Fruit fly (Drosophila melanogaster): ENCODE data around the gene FMRFaR.

FMRFaR gene

dm6 chr3L:3060054-3060979 is 58.8 kb downstream of the FMRFaR start (continued):
- TF ChIP-seq B-H2 (GFP tag; optimal IDR thresholded peaks at IDR 0.05) (peak; percentile 91), CG30431 (GFP tag; optimal IDR thresholded peaks at IDR 0.05) (peak; percentile 98), NfI (GFP tag; optimal IDR thresholded peaks at IDR 0.05) (peak; percentile 97), CkIIα-i1 (GFP tag; IDR thresholded peaks at IDR 0.05) (peak; percentile 98), H2.0 (GFP tag; IDR thresholded peaks at IDR 0.05) (peak; percentile 99), CG12744 (GFP tag; optimal IDR thresholded peaks at IDR 0.05) (peak; percentile 98), jing (GFP tag; optimal IDR thresholded peaks at IDR 0.05) (peak; percentile 98), vfl (GFP tag; optimal IDR thresholded peaks at IDR 0.05) (peak; percentile 98), grau (tag; optimal IDR thresholded peaks at IDR 0.05) (peak; percentile 97), ken (GFP tag; IDR thresholded peaks at IDR 0.05) (peak; percentile 100), MESR4 (GFP tag; optimal IDR thresholded peaks at IDR 0.05) (peak; percentile 66), yki (optimal IDR thresholded peaks at IDR 0.05) (no peak), Camta (GFP tag; optimal IDR thresholded peaks at IDR 0.05) (peak; percentile 98), B-H1 (GFP tag; IDR thresholded peaks at IDR 0.05) (peak; percentile 99), Dll (GFP tag; IDR thresholded peaks at IDR 0.05; ENCODE audit: partially characterized antibody) (0 out of 4 replicates have a peak, but pooled peaks have one; percentile 38), row (GFP tag; IDR thresholded peaks at IDR 0.05) (peak; percentile 99), zfh2 (GFP tag; optimal IDR thresholded peaks at IDR 0.05) (peak; percentile 99), kay (GFP tag; optimal IDR thresholded peaks at IDR 0.05) (peak; percentile 97), bigmax (GFP tag; optimal IDR thresholded peaks at IDR 0.05) (peak; percentile 63), CG11247 (GFP tag; IDR thresholded peaks at IDR 0.05) (peak; percentile 99), CG16815 (GFP tag; optimal IDR thresholded peaks at IDR 0.05) (peak; percentile 99), CG12769 (tag; optimal IDR thresholded peaks at IDR 0.05) (peak; percentile 99), CG13424 (tag; optimal IDR thresholded peaks at IDR 0.05) (peak; percentile 97), sr (GFP tag; IDR thresholded peaks at IDR 0.05) (peak; percentile 100), Ssrp (tag; optimal IDR thresholded peaks at IDR 0.05) (peak; percentile 97), ranshi (GFP tag; IDR thresholded peaks at IDR 0.05) (peak; percentile 100), CG30020 (tag; optimal IDR thresholded peaks at IDR 0.05) (peak; percentile 76), phol (tag; optimal IDR thresholded peaks at IDR 0.05) (peak; percentile 97), Ada2b (GFP tag; IDR thresholded peaks at IDR 0.05) (peak; percentile 99), Six4 (GFP tag; optimal IDR thresholded peaks at IDR 0.05) (peak; percentile 96), CHES-1-like (GFP tag; optimal IDR thresholded peaks at IDR 0.05) (peak; percentile 99), CG9932 (GFP tag; IDR thresholded peaks at IDR 0.05) (peak; percentile 99), tin (GFP tag; optimal IDR thresholded peaks at IDR 0.05) (peak; percentile 99), danr (GFP tag; IDR thresholded peaks at IDR 0.05) (peak; percentile 98), CG32772 (GFP tag; IDR thresholded peaks at IDR 0.05) (peak; percentile 99), Deaf1 (tag; optimal IDR thresholded peaks at IDR 0.05) (peak; percentile 79), Max (GFP tag; optimal IDR thresholded peaks at IDR 0.05) (peak; percentile 96), al (GFP tag; IDR thresholded peaks at IDR 0.05) (peak; percentile 99), CG14014 (GFP tag; IDR thresholded peaks at IDR 0.05) (peak; percentile 99), CG1233 (GFP tag; optimal IDR thresholded peaks at IDR 0.05) (peak; percentile 98), Ptx1 (GFP tag; IDR thresholded peaks at IDR 0.05) (peak; percentile 100), tll (GFP tag; optimal IDR thresholded peaks at IDR 0.05) (peak in 1 of 2 experiments; percentile 32), E2f1 (GFP tag; IDR thresholded peaks at IDR 0.05) (peak; percentile 99), ara (GFP tag; IDR thresholded peaks at IDR 0.05) (peak; percentile 99), Scr (GFP tag; IDR thresholded peaks at IDR 0.05; ENCODE audit: partially characterized antibody) (no peak; the same call in 1 of the 2 replicates), CG11085 (GFP tag; IDR thresholded peaks at IDR 0.05) (peak; percentile 99), CG10462 (GFP tag; optimal IDR thresholded peaks at IDR 0.05) (peak; percentile 96), CG14441 (GFP tag; IDR thresholded peaks at IDR 0.05) (peak; percentile 99), CG12299 (tag; optimal IDR thresholded peaks at IDR 0.05) (peak; percentile 93)
